Worm (Caenorhabditis elegans): ENCODE results near the gene C08E8.2.

- TF ChIP-seq nhr-11 (tag; optimal IDR thresholded peaks at IDR 0.05) (no peak), ZK337.2 (GFP tag; IDR thresholded peaks at IDR 0.05) (no peak), ztf-11 (tag; optimal IDR thresholded peaks at IDR 0.05) (no peak)
Observed at ce11 chrV:18382590-18382989, 26.9 kb upstream of the C08E8.2 start, which contains the start of gene nhr-288.
